Fruit fly (Drosophila melanogaster): ENCODE measurements around the gene rdx.

Gene rdx

DNA sequence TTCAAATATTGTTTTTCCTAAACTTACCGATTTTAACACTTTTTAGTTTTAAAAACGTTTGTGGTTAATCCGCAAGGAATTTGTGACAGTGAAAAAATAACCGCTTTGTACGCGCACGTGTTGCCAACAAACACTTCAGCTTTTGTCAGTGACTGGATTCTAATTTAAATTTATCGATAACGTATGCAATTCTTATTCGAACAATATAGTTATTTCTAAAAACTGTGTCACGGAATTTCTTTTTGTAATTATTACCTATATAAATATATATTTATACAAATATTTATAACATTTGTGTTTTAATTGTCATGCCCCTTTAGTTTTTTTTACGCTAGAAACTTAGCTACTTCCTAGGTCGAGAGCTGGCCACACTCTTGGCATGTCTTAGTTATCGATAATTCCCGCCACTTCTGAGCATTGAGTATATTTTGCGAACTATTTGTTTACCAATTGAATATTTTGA, 67.3 kb downstream of the rdx start, which contains the start of gene Orc2 (continued):
- TF ChIP-seq crp (GFP tag; optimal IDR thresholded peaks at IDR 0.05) (peak in 1 of 2 experiments; percentile 41), gfzf (GFP tag; optimal IDR thresholded peaks at IDR 0.05) (peak; percentile 53), pan (optimal IDR thresholded peaks at IDR 0.05) (no peak), pan (GFP tag; optimal IDR thresholded peaks at IDR 0.05 in 1 of 2, IDR thresholded peaks at IDR 0.05 in 1 of 2) (no peak), CG4328 (GFP tag; optimal IDR thresholded peaks at IDR 0.05) (no peak), CG13775 (GFP tag; optimal IDR thresholded peaks at IDR 0.05) (no peak), CG8290 (GFP tag; optimal IDR thresholded peaks at IDR 0.05) (peak; percentile 18), CG8290 (tag; optimal IDR thresholded peaks at IDR 0.05) (no peak), HHEX (GFP tag; optimal IDR thresholded peaks at IDR 0.05) (no peak), CG10979 (tag; optimal IDR thresholded peaks at IDR 0.05) (no peak), CG17328 (GFP tag; IDR thresholded peaks at IDR 0.05) (no peak), CG8924 (tag; optimal IDR thresholded peaks at IDR 0.05) (peak; percentile 2), NFAT (GFP tag; IDR thresholded peaks at IDR 0.05) (no peak), nmo (GFP tag; optimal IDR thresholded peaks at IDR 0.05) (peak; percentile 72), Scr (GFP tag; IDR thresholded peaks at IDR 0.05; ENCODE audit: partially characterized antibody) (peak; percentile 52; the same call in 1 of the 2 replicates), CG9876 (GFP tag; optimal IDR thresholded peaks at IDR 0.05) (no peak), CG11560 (tag; IDR thresholded peaks at IDR 0.05) (0 out of 3 replicates have a peak, but pooled peaks have one; percentile 7), crol (GFP tag; IDR thresholded peaks at IDR 0.05) (no peak), Tbp (GFP tag; optimal IDR thresholded peaks at IDR 0.05) (no peak), CG14860 (GFP tag; IDR thresholded peaks at IDR 0.05; ENCODE audit: partially characterized antibody) (peak; percentile 43; the same call in 1 of the 3 replicates), CG18764 (GFP tag; optimal IDR thresholded peaks at IDR 0.05) (no peak), psq (GFP tag; optimal IDR thresholded peaks at IDR 0.05) (no peak), CG7839 (tag; optimal IDR thresholded peaks at IDR 0.05) (peak; percentile 21), onecut (GFP tag; IDR thresholded peaks at IDR 0.05) (no peak), Bteb2 (GFP tag; optimal IDR thresholded peaks at IDR 0.05) (no peak), CG2116 (GFP tag; optimal IDR thresholded peaks at IDR 0.05) (peak; percentile 76), exex (tag; optimal IDR thresholded peaks at IDR 0.05) (no peak), CG17359 (tag; optimal IDR thresholded peaks at IDR 0.05) (no peak), CG16813 (GFP tag; IDR thresholded peaks at IDR 0.05; ENCODE audit: partially characterized antibody) (peak; percentile 43; the same call in 2 of the 3 replicates), pzg (GFP tag; optimal IDR thresholded peaks at IDR 0.05) (peak; percentile 58), shn (GFP tag; optimal IDR thresholded peaks at IDR 0.05) (no peak), CG10654 (GFP tag; optimal IDR thresholded peaks at IDR 0.05) (no peak), CG18262 (tag; optimal IDR thresholded peaks at IDR 0.05) (peak; percentile 20), CG12391 (tag; optimal IDR thresholded peaks at IDR 0.05) (peak; percentile 55), ERR (GFP tag; optimal IDR thresholded peaks at IDR 0.05) (no peak), CG12942 (GFP tag; optimal IDR thresholded peaks at IDR 0.05) (no peak), CG32532 (GFP tag; IDR thresholded peaks at IDR 0.05) (no peak), kay (GFP tag; optimal IDR thresholded peaks at IDR 0.05) (no peak)

DNA sequence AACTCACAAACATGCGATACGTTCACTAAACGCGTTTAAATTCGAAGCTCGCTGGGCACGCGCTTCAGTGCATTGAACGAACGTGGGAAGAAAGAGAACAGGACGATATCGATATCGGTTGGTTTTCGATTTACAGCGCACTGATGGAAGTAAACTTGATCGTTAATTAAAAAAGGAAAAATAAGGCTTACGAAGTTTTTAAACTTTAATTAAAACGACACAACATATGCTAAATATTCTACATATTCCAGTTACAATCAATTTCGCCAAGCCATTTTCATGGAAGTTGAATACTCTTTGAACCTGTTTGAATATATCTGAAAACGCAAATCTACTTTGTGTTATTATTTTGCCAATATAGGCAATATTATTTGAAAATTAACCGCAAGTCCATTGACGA, 67.8 kb downstream of the rdx start, which contains the start of gene Kots:
Gene Kots, minus strand, starts transcription at position 101 of the 400 bp plus-strand sequence.
- TF ChIP-seq CG1603 (tag; optimal IDR thresholded peaks at IDR 0.05) (no peak), CG2116 (GFP tag; optimal IDR thresholded peaks at IDR 0.05) (no peak)

DNA sequence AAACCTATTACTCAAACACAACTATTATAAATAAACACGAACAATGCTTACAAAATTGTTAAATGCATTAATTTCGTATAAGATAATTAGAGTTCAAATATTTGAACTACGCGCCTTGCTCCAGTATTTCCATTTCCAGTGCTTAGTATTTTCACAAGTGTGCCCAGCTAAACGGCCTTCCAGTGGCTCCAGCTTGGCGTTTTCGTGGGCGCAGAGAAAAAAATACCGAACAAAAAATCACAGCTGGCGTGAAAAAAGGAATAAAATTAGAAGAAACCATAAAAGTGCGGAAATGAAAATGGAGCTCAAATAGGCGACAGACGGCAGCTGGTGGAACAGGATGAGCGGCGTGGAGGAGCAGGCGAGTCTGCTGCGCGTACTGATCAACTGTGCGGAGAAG, 73.3 kb downstream of the rdx start, which contains the start of gene Ipp:
Gene Ipp, plus strand, starts transcription at position 208 of the 400 bp plus-strand sequence.
- no peak for TF ChIP-seq CG4820 (GFP tag; optimal IDR thresholded peaks at IDR 0.05)
- no peak for TF ChIP-seq Oli (tag; optimal IDR thresholded peaks at IDR 0.05)
- no peak for TF ChIP-seq CG1832 (GFP tag; optimal IDR thresholded peaks at IDR 0.05)
- TF ChIP-seq CG13894 (tag; optimal IDR thresholded peaks at IDR 0.05): no peak
- no peak for TF ChIP-seq Elba2 (GFP tag; optimal IDR thresholded peaks at IDR 0.05)
- no peak for TF ChIP-seq klu (GFP tag; IDR thresholded peaks at IDR 0.05)
- TF ChIP-seq CG7839 (tag; optimal IDR thresholded peaks at IDR 0.05): no peak
- TF ChIP-seq gsb (GFP tag; IDR thresholded peaks at IDR 0.05): no peak
- TF ChIP-seq run (tag; optimal IDR thresholded peaks at IDR 0.05): no peak
- no peak for TF ChIP-seq Eip74EF (GFP tag; optimal IDR thresholded peaks at IDR 0.05)
- no peak for TF ChIP-seq mld (GFP tag; IDR thresholded peaks at IDR 0.05; ENCODE audit: partially characterized antibody)
- TF ChIP-seq Neu2 (GFP tag; optimal IDR thresholded peaks at IDR 0.05; ENCODE audit: borderline replicate concordance): no peak

Measured in whole organism, embryonic.